Worm (Caenorhabditis elegans) whole organism, young adult: Measurements from ENCODE around the gene E02C12.12.

ENCODE experiments used
- F57C9.4 ChIP-seq: sonication (generic microtip); optimal IDR thresholded peaks from 2 replicates; lab custom pipeline; 2017; ENCODE audit warnings: mild to moderate bottlenecking, missing genetic modification characterization, missing compliant biosample characterization
- nhr-80 ChIP-seq: sonication (generic microtip); optimal IDR thresholded peaks from 2 replicates; lab custom pipeline; 2016; ENCODE audit warnings: missing genetic modification characterization, missing compliant biosample characterization
- sptf-2 ChIP-seq: fragments of 200-800 bp; sonication (Bioruptor generic); optimal IDR thresholded peaks from 2 replicates; lab custom pipeline; 2018; ENCODE audit warnings: mild to moderate bottlenecking, missing genetic modification characterization, missing compliant biosample characterization

DNA sequence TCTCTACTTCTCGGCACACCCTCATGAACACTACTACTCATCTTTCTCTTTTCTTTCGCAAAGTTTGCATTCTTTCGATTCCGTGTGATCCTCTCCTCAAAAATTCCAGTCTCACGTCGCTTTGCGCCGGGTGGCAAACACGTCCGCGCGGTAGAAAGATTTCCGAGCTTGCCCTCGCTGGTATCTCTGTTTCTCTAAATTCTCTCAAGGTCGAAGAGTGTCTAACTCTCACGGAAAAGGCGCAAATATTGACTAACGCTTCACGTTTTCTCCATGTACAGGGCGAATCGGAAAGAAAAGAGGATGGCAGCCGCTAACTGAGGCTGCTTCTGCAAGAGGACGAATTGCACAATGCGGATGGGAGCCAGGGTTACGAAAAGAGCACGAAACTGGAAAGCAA lies 40.6 kb upstream of the E02C12.12 start:
- TF ChIP-seq F57C9.4 (tag; lab: Kevin White, UChicago) (no peak), nhr-80 (tag; lab: Kevin White, UChicago) (no peak), sptf-2 (GFP tag; lab: Kevin White, UChicago) (no peak)
